Worm (Caenorhabditis elegans): ENCODE data around the gene adal-1.

The adal-1 gene

ce11 chrII:6851938-6852337, 41.5 kb downstream of the adal-1 start, which contains the start of gene C04A2.15:
TSS of gene C04A2.15 (plus strand) at chrII:6852236.
- TF ChIP-seq nhr-27 (tag; optimal IDR thresholded peaks at IDR 0.05) (no peak), dpff-1 (tag; optimal IDR thresholded peaks at IDR 0.05) (no peak), F52B5.7 (tag; optimal IDR thresholded peaks at IDR 0.05) (no peak), lir-1 (GFP tag; conservative IDR thresholded peaks at IDR 0.05) (no peak), ceh-27 (GFP tag; optimal IDR thresholded peaks at IDR 0.05) (no peak), Y56A3A.18 (GFP tag; IDR thresholded peaks at IDR 0.05) (no peak), ztf-28 (GFP tag; IDR thresholded peaks at IDR 0.05) (no peak), C17E4.6 (GFP tag; IDR thresholded peaks at IDR 0.05) (no peak), egrh-3 (GFP tag; IDR thresholded peaks at IDR 0.05) (no peak), ceh-91 (GFP tag; IDR thresholded peaks at IDR 0.05) (no peak)

DNA sequence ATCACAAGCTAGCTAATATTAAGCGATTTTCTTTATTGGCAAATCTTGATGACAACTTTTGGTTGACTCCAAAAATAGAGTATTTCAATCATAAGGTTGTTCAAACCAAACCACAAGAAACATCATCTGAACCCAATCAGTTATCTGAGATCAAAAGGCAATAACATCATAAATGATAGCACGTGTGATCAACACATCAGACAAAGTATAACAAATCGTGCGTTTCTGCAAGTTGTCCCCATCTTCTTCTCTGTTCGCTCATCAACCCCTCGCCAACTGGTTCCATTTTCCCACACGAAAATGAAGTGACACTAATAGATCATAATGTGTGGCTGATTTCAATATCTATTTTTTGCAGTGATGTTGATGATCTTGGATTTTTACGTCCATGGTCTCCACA, 44.1 kb downstream of the adal-1 start:
- TF ChIP-seq F23B12.7 (tag; optimal IDR thresholded peaks at IDR 0.05; ENCODE audit: insufficient read depth) (no peak), mes-4 (tag; optimal IDR thresholded peaks at IDR 0.05) (no peak), ceh-100 (GFP tag; IDR thresholded peaks at IDR 0.05) (no peak), B0336.3 (GFP tag; IDR thresholded peaks at IDR 0.05) (no peak), madf-10 (tag; optimal IDR thresholded peaks at IDR 0.05) (no peak), xnd-1 (tag; optimal IDR thresholded peaks at IDR 0.05) (no peak), dpl-1 (GFP tag; optimal IDR thresholded peaks at IDR 0.05) (no peak), tbx-9 (tag; optimal IDR thresholded peaks at IDR 0.05; ENCODE audit: borderline replicate concordance) (no peak), rec-8 (tag; optimal IDR thresholded peaks at IDR 0.05) (no peak), hmg-1.2 (GFP tag; IDR thresholded peaks at IDR 0.05) (no peak), lin-54 (GFP tag; optimal IDR thresholded peaks at IDR 0.05) (no peak), F22D6.2 (tag; optimal IDR thresholded peaks at IDR 0.05) (no peak), ceh-58 (GFP tag; IDR thresholded peaks at IDR 0.05) (no peak), madf-8 (GFP tag; conservative IDR thresholded peaks at IDR 0.05) (no peak), lin-40 (tag; optimal IDR thresholded peaks at IDR 0.05) (peak; percentile 27), snpc-3.4 (tag; optimal IDR thresholded peaks at IDR 0.05) (no peak), K11D2.4 (GFP tag; IDR thresholded peaks at IDR 0.05) (peak; percentile 54; the same call in 1 of the 2 replicates), ztf-28 (GFP tag; IDR thresholded peaks at IDR 0.05) (no peak), F49E8.2 (tag; optimal IDR thresholded peaks at IDR 0.05; ENCODE audit: insufficient read depth) (no peak), pha-4 (tag; optimal IDR thresholded peaks at IDR 0.05) (no peak), C06A6.2 (GFP tag; conservative IDR thresholded peaks at IDR 0.05) (peak; percentile 47), cebp-2 (GFP tag; IDR thresholded peaks at IDR 0.05) (no peak), ztf-6 (GFP tag; IDR thresholded peaks at IDR 0.05) (peak; percentile 57; the same call in 1 of the 2 replicates), hlh-12 (tag; optimal IDR thresholded peaks at IDR 0.05) (no peak), akir-1 (GFP tag; optimal IDR thresholded peaks at IDR 0.05) (no peak), egl-44 (GFP tag; IDR thresholded peaks at IDR 0.05) (no peak), somi-1 (GFP tag; optimal IDR thresholded peaks at IDR 0.05) (peak; percentile 70), nhr-27 (tag; optimal IDR thresholded peaks at IDR 0.05) (no peak), K12H6.12 (tag; optimal IDR thresholded peaks at IDR 0.05) (no peak), cebp-1 (GFP tag; IDR thresholded peaks at IDR 0.05) (no peak), cebp-1 (tag; optimal IDR thresholded peaks at IDR 0.05) (peak; percentile 16), let-607 (tag; optimal IDR thresholded peaks at IDR 0.05) (no peak), die-1 (tag; optimal IDR thresholded peaks at IDR 0.05) (peak; percentile 36), lag-1 (GFP tag; IDR thresholded peaks at IDR 0.05) (no peak), mel-28 (tag; optimal IDR thresholded peaks at IDR 0.05; ENCODE audit: borderline replicate concordance) (no peak), bed-2 (GFP tag; IDR thresholded peaks at IDR 0.05) (no peak), unc-130 (GFP tag; optimal IDR thresholded peaks at IDR 0.05) (no peak), lin-26 (GFP tag; IDR thresholded peaks at IDR 0.05) (no peak), pbrm-1 (GFP tag; IDR thresholded peaks at IDR 0.05) (no peak), tlf-1 (GFP tag; optimal IDR thresholded peaks at IDR 0.05) (no peak)
